Worm (Caenorhabditis elegans) whole organism, late embryonic: ENCODE results near the gene D2096.10.

Experiments used
- C08G9.2 ChIP-seq: sonication (generic microtip); optimal IDR thresholded peaks from 2 replicates; lab custom pipeline; 2016; ENCODE audit warnings: mild to moderate bottlenecking, missing genetic modification characterization, moderate library complexity, missing compliant biosample characterization
- ahr-1 ChIP-seq: sonication (generic microtip); optimal IDR thresholded peaks from 2 replicates; lab custom pipeline; 2016; ENCODE audit warnings: missing genetic modification characterization, missing compliant biosample characterization
- ceh-18 ChIP-seq: sonication (generic microtip); optimal IDR thresholded peaks from 2 replicates; lab custom pipeline; 2016; ENCODE audit warnings: missing genetic modification characterization, missing compliant biosample characterization
- dve-1 ChIP-seq: sonication (generic microtip); optimal IDR thresholded peaks from 2 replicates; lab custom pipeline; 2017; ENCODE audit warnings: antibody characterized with exemption, mild to moderate bottlenecking, missing genetic modification characterization, missing compliant biosample characterization
- nfya-1 ChIP-seq: sonication (generic microtip); optimal IDR thresholded peaks from 2 replicates; lab custom pipeline; 2017; ENCODE audit warnings: missing genetic modification characterization, mild to moderate bottlenecking, missing compliant biosample characterization, antibody characterized with exemption, moderate library complexity
- nhr-11 ChIP-seq: fragments of 150-350 bp; optimal IDR thresholded peaks from 2 replicates; lab custom pipeline; 2014; ENCODE audit warnings: missing biosample characterization, missing genetic modification characterization
- pqm-1 ChIP-seq: sonication (generic microtip); optimal IDR thresholded peaks from 2 replicates; lab custom pipeline; 2016; ENCODE audit warnings: missing genetic modification characterization, missing compliant biosample characterization
- unc-86 ChIP-seq: sonication (generic microtip); optimal IDR thresholded peaks from 2 replicates; lab custom pipeline; 2016; ENCODE audit warnings: missing genetic modification characterization, missing compliant biosample characterization

DNA sequence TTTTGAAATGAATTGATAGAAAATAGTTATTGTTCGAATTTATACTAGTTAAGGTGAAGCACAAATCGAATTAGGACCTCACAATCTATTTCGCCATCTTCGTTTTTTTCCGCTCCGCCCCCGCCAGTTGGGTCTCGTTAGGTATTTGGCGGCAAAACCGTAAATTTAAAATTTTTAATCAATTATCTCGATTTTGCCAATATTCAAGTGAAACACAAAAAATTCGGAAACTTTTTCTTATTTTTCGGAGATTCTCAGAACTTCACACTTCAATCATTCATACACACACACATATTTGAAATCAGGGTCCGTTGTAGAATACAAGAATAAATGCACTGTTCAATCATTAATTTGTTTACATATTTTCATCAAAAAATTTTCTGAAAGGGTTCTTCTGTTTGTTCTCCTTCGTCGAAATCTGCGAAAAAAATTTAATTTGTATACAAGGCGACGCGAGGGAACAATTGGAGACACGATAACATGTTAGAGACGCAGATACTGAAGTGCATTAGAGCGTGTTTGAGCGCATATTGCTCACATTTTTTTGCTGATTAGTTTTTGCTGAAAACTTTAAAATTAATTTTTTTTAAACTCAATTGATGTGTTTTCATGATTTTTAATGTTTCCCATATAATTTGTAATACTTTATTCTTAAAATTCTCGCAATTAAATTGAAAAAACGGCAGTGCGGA lies 29.2 kb downstream of the D2096.10 start, which contains the start of gene D2096.5:
- no peak for TF ChIP-seq unc-86
- no peak for TF ChIP-seq C08G9.2 (tag; lab: Kevin White, UChicago)
- TF ChIP-seq nhr-11 (tag; lab: Kevin White, UChicago), result no peak
- no peak for TF ChIP-seq ceh-18 (tag; lab: Kevin White, UChicago)
- no peak for TF ChIP-seq nfya-1
- no peak for TF ChIP-seq pqm-1 (tag; lab: Kevin White, UChicago)
- no peak for TF ChIP-seq ahr-1 (tag; lab: Kevin White, UChicago)
- TF ChIP-seq dve-1 (tag; lab: Kevin White, UChicago), result no peak
